Worm (Caenorhabditis elegans) whole organism, L4/young adult: Measurements from ENCODE around the gene F53C3.4.

Experiments used
- W03F9.2 ChIP-seq: fragments of 150-350 bp; optimal IDR thresholded peaks from 2 replicates; lab custom pipeline; 2014; ENCODE audit warnings: missing biosample characterization, missing genetic modification characterization
- dao-5 ChIP-seq: sonication (generic microtip); optimal IDR thresholded peaks from 2 replicates; lab custom pipeline; 2016; ENCODE audit warnings: missing genotype, missing genetic modification characterization, moderate library complexity, missing compliant biosample characterization

ce11 chrII:3901108-3901507, at the start of gene F53C3.4:
- TF ChIP-seq W03F9.2 (tag; lab: Kevin White, UChicago) (no peak), dao-5 (no peak)
